Fruit fly (Drosophila melanogaster) Kc167 (cell line): Measurements from ENCODE around the gene CG13127.

Experiments used
- Myc ChIP-seq: fragments of >200 bp; optimal IDR thresholded peaks from 2 replicates; lab custom pipeline; 2017; ENCODE audit warnings: missing external identifiers
- Sin3A ChIP-seq: fragments of >200 bp; optimal IDR thresholded peaks from 2 replicates; lab custom pipeline; 2018; ENCODE audit warnings: missing external identifiers
- h ChIP-seq: fragments of >200 bp; optimal IDR thresholded peaks from 3 replicates; lab custom pipeline; 2018; ENCODE audit warnings: missing external identifiers
- insv ChIP-seq: fragments of >200 bp; optimal IDR thresholded peaks from 3 replicates; lab custom pipeline; 2018; ENCODE audit warnings: missing external identifiers
- psq ChIP-seq: fragments of >200 bp; optimal IDR thresholded peaks from 2 replicates; lab custom pipeline; 2017; ENCODE audit warnings: missing external identifiers
- ttk ChIP-seq: sonication (Bioruptor generic); optimal IDR thresholded peaks from 2 replicates; lab custom pipeline; 2017; ENCODE audit warnings: missing external identifiers

CG13127 gene

dm6 chr2L:10002408-10003358 is 23.8 kb upstream of the CG13127 start, which contains the start of the genes CG31875 and SoYb:
CG31875 (minus strand) TSS chr2L:10002736.
SoYb (minus strand) TSS chr2L:10002736.
- TF ChIP-seq psq (lab: Kevin White, UChicago): no peak

dm6 chr2L:10003593-10003992 is 22.9 kb upstream of the CG13127 start, which contains the start of gene Ndf:
Ndf (plus strand) TSS chr2L:10003832.
- TF ChIP-seq h (lab: Kevin White, UChicago) (no peak), ttk (lab: Kevin White, UChicago) (no peak), Sin3A (lab: Kevin White, UChicago) (no peak), psq (lab: Kevin White, UChicago) (no peak), insv (lab: Kevin White, UChicago) (no peak), Myc (lab: Kevin White, UChicago) (no peak)

dm6 chr2L:10004574-10004973 is 21.9 kb upstream of the CG13127 start:
- TF ChIP-seq Myc (lab: Kevin White, UChicago) (no peak), h (lab: Kevin White, UChicago) (no peak), insv (lab: Kevin White, UChicago) (no peak), ttk (lab: Kevin White, UChicago) (no peak), Sin3A (lab: Kevin White, UChicago) (no peak), psq (lab: Kevin White, UChicago) (no peak)

- TF ChIP-seq ttk (lab: Kevin White, UChicago) (no peak), psq (lab: Kevin White, UChicago) (no peak), Sin3A (lab: Kevin White, UChicago) (no peak), insv (lab: Kevin White, UChicago) (no peak), Myc (lab: Kevin White, UChicago) (no peak), h (lab: Kevin White, UChicago) (no peak)
These were observed 17.2 kb upstream of the CG13127 start, which contains the start of gene Trp1 for dm6 chr2L:10009293-10009695. Trp1 (plus strand) TSS chr2L:10009381.

dm6 chr2L:10009800-10010658 is 16.4 kb upstream of the CG13127 start:
- no peak for TF ChIP-seq Sin3A (lab: Kevin White, UChicago)
- TF ChIP-seq psq (lab: Kevin White, UChicago): no peak
- TF ChIP-seq ttk (lab: Kevin White, UChicago): no peak
- TF ChIP-seq h (lab: Kevin White, UChicago): no peak
- TF ChIP-seq Myc (lab: Kevin White, UChicago): no peak
- TF ChIP-seq insv (lab: Kevin White, UChicago): no peak

- no peak for TF ChIP-seq Sin3A (lab: Kevin White, UChicago)
- TF ChIP-seq ttk (lab: Kevin White, UChicago): no peak
- TF ChIP-seq insv (lab: Kevin White, UChicago): no peak
- no peak for TF ChIP-seq psq (lab: Kevin White, UChicago)
- TF ChIP-seq h (lab: Kevin White, UChicago): no peak
- no peak for TF ChIP-seq Myc (lab: Kevin White, UChicago)
These were observed 9.1 kb upstream of the CG13127 start, which contains the start of gene CG13131 for dm6 chr2L:10017363-10017762. CG13131 (minus strand) TSS chr2L:10017463.

dm6 chr2L:10032415-10032814 is 5.9 kb downstream of the CG13127 start, which contains the start of gene obst-B:
obst-B (plus strand) TSS chr2L:10032690.
- TF ChIP-seq psq (lab: Kevin White, UChicago): no peak
- TF ChIP-seq insv (lab: Kevin White, UChicago): no peak
- TF ChIP-seq Sin3A (lab: Kevin White, UChicago): no peak
- TF ChIP-seq Myc (lab: Kevin White, UChicago): no peak
- TF ChIP-seq ttk (lab: Kevin White, UChicago): no peak
- TF ChIP-seq h (lab: Kevin White, UChicago): no peak

- no peak for TF ChIP-seq psq (lab: Kevin White, UChicago)
- TF ChIP-seq ttk (lab: Kevin White, UChicago): no peak
- no peak for TF ChIP-seq h (lab: Kevin White, UChicago)
- no peak for TF ChIP-seq Sin3A (lab: Kevin White, UChicago)
- TF ChIP-seq insv (lab: Kevin White, UChicago): no peak
- TF ChIP-seq Myc (lab: Kevin White, UChicago): no peak
These were observed 6.9 kb downstream of the CG13127 start for dm6 chr2L:10033410-10033809.

dm6 chr2L:10035786-10036364 is 9.4 kb downstream of the CG13127 start:
- TF ChIP-seq ttk (lab: Kevin White, UChicago): no peak
- TF ChIP-seq psq (lab: Kevin White, UChicago): no peak
- no peak for TF ChIP-seq Sin3A (lab: Kevin White, UChicago)
- TF ChIP-seq h (lab: Kevin White, UChicago): no peak
- TF ChIP-seq insv (lab: Kevin White, UChicago): no peak
- no peak for TF ChIP-seq Myc (lab: Kevin White, UChicago)

dm6 chr2L:10049280-10049679 is 22.8 kb downstream of the CG13127 start, which contains the start of gene CG33301:
CG33301 (plus strand) TSS chr2L:10049580.
- TF ChIP-seq insv (lab: Kevin White, UChicago) (no peak), Myc (lab: Kevin White, UChicago) (no peak), Sin3A (lab: Kevin White, UChicago) (no peak), ttk (lab: Kevin White, UChicago) (no peak)
